Fruit fly (Drosophila melanogaster): ENCODE measurements around the gene Dlic.

The Dlic gene

dm6 chrX:11140163-11140562, 14.1 kb upstream of the Dlic start, which contains the start of gene ssp7:
TSS of gene ssp7 (minus strand) at chrX:11140263.
- TF ChIP-seq CTCF (optimal IDR thresholded peaks at IDR 0.05), result no peak
- TF ChIP-seq CG8478 (optimal IDR thresholded peaks at IDR 0.05), result no peak

dm6 chrX:11141785-11142591, 12.2 kb upstream of the Dlic start, which contains the start of the genes CG15199 and CG15202:
TSS of gene CG15199 (minus strand) at chrX:11141835.
TSS of gene CG15202 (plus strand) at chrX:11142541.
- TF ChIP-seq CTCF (optimal IDR thresholded peaks at IDR 0.05) (no peak), CG8478 (optimal IDR thresholded peaks at IDR 0.05) (no peak)

dm6 chrX:11143820-11144219, 10.4 kb upstream of the Dlic start, which contains the start of gene CG15201:
TSS of gene CG15201 (plus strand) at chrX:11144120.
- TF ChIP-seq CTCF (optimal IDR thresholded peaks at IDR 0.05) (no peak), CG8478 (optimal IDR thresholded peaks at IDR 0.05) (no peak)

- TF ChIP-seq CG8478 (optimal IDR thresholded peaks at IDR 0.05) (no peak), CTCF (optimal IDR thresholded peaks at IDR 0.05) (no peak)
These were observed 9.6 kb upstream of the Dlic start for dm6 chrX:11144575-11144974.

dm6 chrX:11146598-11147176, 7.5 kb upstream of the Dlic start:
- TF ChIP-seq CTCF (optimal IDR thresholded peaks at IDR 0.05), result no peak
- TF ChIP-seq CG8478 (optimal IDR thresholded peaks at IDR 0.05), result no peak

dm6 chrX:11147553-11148067, 6.6 kb upstream of the Dlic start:
- TF ChIP-seq CG8478 (optimal IDR thresholded peaks at IDR 0.05) (no peak), CTCF (optimal IDR thresholded peaks at IDR 0.05) (no peak)

dm6 chrX:11148272-11148835, 5.9 kb upstream of the Dlic start, which contains the start of gene Ran:
TSS of gene Ran (minus strand) at chrX:11148716.
- TF ChIP-seq CG8478 (optimal IDR thresholded peaks at IDR 0.05) (no peak), CTCF (optimal IDR thresholded peaks at IDR 0.05) (no peak)

dm6 chrX:11149201-11149600, 5.0 kb upstream of the Dlic start, which contains the start of gene Lint-1:
TSS of gene Lint-1 (plus strand) at chrX:11149323.
- TF ChIP-seq CTCF (optimal IDR thresholded peaks at IDR 0.05) (no peak), CG8478 (optimal IDR thresholded peaks at IDR 0.05) (no peak)

dm6 chrX:11153413-11153812, 808 bp upstream of the Dlic start:
- TF ChIP-seq CTCF (optimal IDR thresholded peaks at IDR 0.05) (no peak), CG8478 (optimal IDR thresholded peaks at IDR 0.05) (no peak)

dm6 chrX:11154511-11155197, 433 bp downstream of the Dlic start:
- TF ChIP-seq CG8478 (optimal IDR thresholded peaks at IDR 0.05) (no peak), CTCF (optimal IDR thresholded peaks at IDR 0.05) (peak; percentile 1 to 18)

- no peak for TF ChIP-seq CTCF (optimal IDR thresholded peaks at IDR 0.05)
- no peak for TF ChIP-seq CG8478 (optimal IDR thresholded peaks at IDR 0.05)
These were observed 1.8 kb downstream of the Dlic start for dm6 chrX:11155808-11156589.

- no peak for TF ChIP-seq CG8478 (optimal IDR thresholded peaks at IDR 0.05)
- TF ChIP-seq CTCF (optimal IDR thresholded peaks at IDR 0.05), result no peak
These were observed 5.7 kb downstream of the Dlic start, which contains the start of gene CG32668 for dm6 chrX:11159710-11160446. TSS of gene CG32668 (minus strand) at chrX:11159760.

dm6 chrX:11168958-11169357, 14.7 kb downstream of the Dlic start, which contains the start of gene Antdh:
TSS of gene Antdh (minus strand) at chrX:11169058.
- no peak for TF ChIP-seq CTCF (optimal IDR thresholded peaks at IDR 0.05)
- no peak for TF ChIP-seq CG8478 (optimal IDR thresholded peaks at IDR 0.05)

Measured in S2 (cell line).